Worm (Caenorhabditis elegans) whole organism, late embryonic: ENCODE data around the gene his-1.

ENCODE experiments used
- C38D4.7 ChIP-seq: fragments of 200-800 bp; sonication (Bioruptor generic); optimal IDR thresholded peaks from 2 replicates; lab custom pipeline; 2018; ENCODE audit warnings: mild to moderate bottlenecking, missing genetic modification characterization, moderate library complexity, missing compliant biosample characterization
- F13H6.1 ChIP-seq: sonication (generic microtip); optimal IDR thresholded peaks from 2 replicates; lab custom pipeline; 2016; ENCODE audit warnings: missing genetic modification characterization, missing compliant biosample characterization
- K02D7.2 ChIP-seq: sonication (generic microtip); optimal IDR thresholded peaks from 2 replicates; lab custom pipeline; 2017; ENCODE audit warnings: mild to moderate bottlenecking, missing genetic modification characterization, missing compliant biosample characterization
- K09A11.1 ChIP-seq: sonication (generic microtip); optimal IDR thresholded peaks from 2 replicates; lab custom pipeline; 2017; ENCODE audit warnings: antibody characterized with exemption, mild to moderate bottlenecking, missing genetic modification characterization, missing compliant biosample characterization; ENCODE audit not compliant: insufficient read depth
- Y22D7AL.16 ChIP-seq: sonication (generic microtip); optimal IDR thresholded peaks from 2 replicates; lab custom pipeline; 2016; ENCODE audit warnings: missing genetic modification characterization, missing compliant biosample characterization
- ceh-18 ChIP-seq: sonication (generic microtip); optimal IDR thresholded peaks from 2 replicates; lab custom pipeline; 2016; ENCODE audit warnings: missing genetic modification characterization, missing compliant biosample characterization
- ceh-19 ChIP-seq: fragments of 200-800 bp; sonication (Bioruptor generic); optimal IDR thresholded peaks from 2 replicates; lab custom pipeline; 2018; ENCODE audit warnings: mild to moderate bottlenecking, missing genetic modification characterization, missing compliant biosample characterization
- ceh-22 ChIP-seq: sonication (generic microtip); optimal IDR thresholded peaks from 2 replicates; lab custom pipeline; 2017; ENCODE audit warnings: missing biosample characterization, missing genetic modification characterization
- ceh-24 ChIP-seq: sonication (generic microtip); optimal IDR thresholded peaks from 2 replicates; lab custom pipeline; 2016; ENCODE audit warnings: mild to moderate bottlenecking, missing genetic modification characterization, missing compliant biosample characterization
- ceh-34 ChIP-seq: sonication (generic microtip); optimal IDR thresholded peaks from 2 replicates; lab custom pipeline; 2016; ENCODE audit warnings: mild to moderate bottlenecking, missing genetic modification characterization, missing compliant biosample characterization
- ceh-45 ChIP-seq: fragments of 200-800 bp; sonication (Bioruptor generic); IDR thresholded peaks from 2 replicates; pipeline ENCODE4 v1.3.6; 2022; ENCODE audit warnings: missing genetic modification reagents, missing genetic modification characterization, missing compliant biosample characterization
- ceh-48 ChIP-seq: sonication (generic microtip); optimal IDR thresholded peaks from 2 replicates; lab custom pipeline; 2016; ENCODE audit warnings: missing genetic modification characterization, inconsistent platforms, missing compliant biosample characterization
- ceh-9 ChIP-seq: sonication (generic microtip); optimal IDR thresholded peaks from 2 replicates; lab custom pipeline; 2016; ENCODE audit warnings: mild to moderate bottlenecking, missing genetic modification characterization, inconsistent platforms, missing compliant biosample characterization
- dve-1 ChIP-seq: sonication (generic microtip); optimal IDR thresholded peaks from 2 replicates; lab custom pipeline; 2017; ENCODE audit warnings: antibody characterized with exemption, mild to moderate bottlenecking, missing genetic modification characterization, missing compliant biosample characterization
- fkh-10 ChIP-seq: fragments of 150-350 bp; optimal IDR thresholded peaks from 2 replicates; lab custom pipeline; 2014; ENCODE audit warnings: missing biosample characterization, missing genetic modification reagents, missing genetic modification characterization
- gmeb-2 ChIP-seq: sonication (generic microtip); optimal IDR thresholded peaks from 2 replicates; lab custom pipeline; 2016; ENCODE audit warnings: missing genetic modification characterization, inconsistent platforms, missing compliant biosample characterization
- hlh-13 ChIP-seq: fragments of 200-800 bp; sonication (Bioruptor generic); optimal IDR thresholded peaks from 2 replicates; lab custom pipeline; 2018; ENCODE audit warnings: mild to moderate bottlenecking, missing genetic modification characterization, missing compliant biosample characterization
- hlh-6 ChIP-seq: sonication (generic microtip); optimal IDR thresholded peaks from 2 replicates; lab custom pipeline; 2016; ENCODE audit warnings: missing genotype, missing genetic modification characterization, missing compliant biosample characterization
- lin-11 ChIP-seq: fragments of 200-800 bp; sonication (Bioruptor generic); optimal IDR thresholded peaks from 2 replicates; lab custom pipeline; 2018; ENCODE audit warnings: mild to moderate bottlenecking, missing genetic modification characterization, missing compliant biosample characterization
- nfya-1 ChIP-seq: sonication (generic microtip); optimal IDR thresholded peaks from 2 replicates; lab custom pipeline; 2017; ENCODE audit warnings: missing genetic modification characterization, mild to moderate bottlenecking, missing compliant biosample characterization, antibody characterized with exemption, moderate library complexity
- nhr-232 ChIP-seq: sonication (generic microtip); optimal IDR thresholded peaks from 2 replicates; lab custom pipeline; 2016; ENCODE audit warnings: missing genetic modification characterization, missing compliant biosample characterization
- pha-2 ChIP-seq: sonication (generic microtip); optimal IDR thresholded peaks from 2 replicates; lab custom pipeline; 2017; ENCODE audit warnings: mild to moderate bottlenecking, missing genetic modification characterization, missing compliant biosample characterization
- pha-4 ChIP-seq: fragments of 150-350 bp; optimal IDR thresholded peaks from 2 replicates; lab custom pipeline; 2018; ENCODE audit warnings: missing biosample characterization, missing genetic modification reagents, missing genetic modification characterization
- pqm-1 ChIP-seq: sonication (generic microtip); optimal IDR thresholded peaks from 2 replicates; lab custom pipeline; 2016; ENCODE audit warnings: missing genetic modification characterization, missing compliant biosample characterization
- ref-2 ChIP-seq: sonication (generic microtip); optimal IDR thresholded peaks from 2 replicates; lab custom pipeline; 2016; ENCODE audit warnings: missing genetic modification characterization, missing compliant biosample characterization
- rnt-1 ChIP-seq: sonication (generic microtip); optimal IDR thresholded peaks from 2 replicates; lab custom pipeline; 2016; ENCODE audit warnings: missing genetic modification characterization, missing compliant biosample characterization
- sox-4 ChIP-seq: sonication (generic microtip); optimal IDR thresholded peaks from 2 replicates; lab custom pipeline; 2017; ENCODE audit warnings: mild to moderate bottlenecking, missing genetic modification characterization, inconsistent platforms, missing compliant biosample characterization
- tbx-7 ChIP-seq: sonication (generic microtip); optimal IDR thresholded peaks from 2 replicates; lab custom pipeline; 2016; ENCODE audit warnings: missing genotype, missing genetic modification characterization, missing compliant biosample characterization
- unc-3 ChIP-seq, 2 experiments: fragments of 200-800 bp in 1 of 2; sonication (Bioruptor generic) in 1 of 2; sonication (generic microtip) in 1 of 2; conservative IDR thresholded peaks in 1 of 2; optimal IDR thresholded peaks in 1 of 2; 2 replicates each; pipeline versions ENCODE4 v1.3.6 to Lab custom; 2016 to 2022; ENCODE audit warnings: missing compliant biosample characterization in 2 of 2, missing genetic modification characterization in 2 of 2, missing genetic modification reagents in 1 of 2
- unc-42 ChIP-seq: sonication (generic microtip); optimal IDR thresholded peaks from 2 replicates; lab custom pipeline; 2016; ENCODE audit warnings: missing genotype, missing genetic modification characterization, missing compliant biosample characterization
- unc-86 ChIP-seq: sonication (generic microtip); optimal IDR thresholded peaks from 2 replicates; lab custom pipeline; 2016; ENCODE audit warnings: missing genetic modification characterization, missing compliant biosample characterization
- zip-5 ChIP-seq: sonication (generic microtip); optimal IDR thresholded peaks from 2 replicates; lab custom pipeline; 2016; ENCODE audit warnings: missing genetic modification characterization, missing compliant biosample characterization
- ztf-16 ChIP-seq: sonication (generic microtip); optimal IDR thresholded peaks from 2 replicates; lab custom pipeline; 2017; ENCODE audit warnings: missing genetic modification characterization, missing compliant biosample characterization

his-1 gene

DNA sequence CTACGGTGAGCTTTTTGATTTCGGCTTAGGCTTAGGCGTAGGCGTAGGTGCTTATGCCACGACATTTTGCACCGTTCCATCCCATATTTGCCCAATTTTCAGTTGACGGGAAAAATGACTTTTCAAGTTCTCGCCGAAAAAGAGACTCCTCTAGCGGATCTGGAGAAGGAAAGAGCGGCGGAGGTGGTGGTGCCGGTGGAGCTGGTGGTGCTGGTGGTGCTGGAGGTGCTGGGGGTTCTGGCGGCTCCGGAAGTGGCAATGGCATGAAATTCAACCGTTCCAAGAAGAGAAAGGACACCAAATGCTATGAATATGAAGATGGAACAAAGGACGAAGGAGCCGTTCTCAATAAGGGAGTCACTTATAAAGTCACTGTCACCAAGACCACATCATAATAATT, 4.7 kb downstream of the his-1 start:
- TF ChIP-seq ceh-18 (tag; lab: Kevin White, UChicago): no peak
- TF ChIP-seq unc-86: no peak

DNA sequence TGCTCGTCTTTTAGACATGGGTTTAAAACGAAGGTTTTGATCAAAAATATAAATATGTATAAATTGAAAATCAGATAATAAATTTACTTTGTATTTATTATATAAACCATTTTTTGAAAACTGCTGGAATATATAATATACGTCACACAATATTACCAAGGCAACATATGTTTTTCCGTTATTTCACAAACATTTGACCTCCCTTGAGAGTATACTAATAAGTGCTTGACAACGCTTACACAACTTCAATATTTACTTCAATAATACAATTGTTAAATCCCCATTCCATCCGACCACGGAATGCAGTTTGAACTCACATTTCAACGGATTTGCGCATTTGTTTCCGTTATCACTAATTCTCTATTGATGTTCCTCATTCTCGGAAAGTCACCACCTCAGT, 5.2 kb downstream of the his-1 start, which contains the start of gene str-198:
TSS of gene str-198 (plus strand) at position 301 of the 400 bp plus-strand sequence.
- TF ChIP-seq ceh-24 (tag; lab: Kevin White, UChicago) (no peak), unc-3 (GFP tag; conservative IDR thresholded peaks at IDR 0.05; lab: Robert Waterston, UW) (no peak), unc-3 (tag; optimal IDR thresholded peaks at IDR 0.05; lab: Kevin White, UChicago) (no peak), K02D7.2 (tag; lab: Kevin White, UChicago) (no peak), rnt-1 (tag; lab: Kevin White, UChicago) (no peak), zip-5 (tag; lab: Kevin White, UChicago) (no peak), Y22D7AL.16 (tag; lab: Kevin White, UChicago) (no peak), pha-2 (tag; lab: Kevin White, UChicago) (no peak), ceh-22 (tag; lab: Kevin White, UChicago) (no peak)

DNA sequence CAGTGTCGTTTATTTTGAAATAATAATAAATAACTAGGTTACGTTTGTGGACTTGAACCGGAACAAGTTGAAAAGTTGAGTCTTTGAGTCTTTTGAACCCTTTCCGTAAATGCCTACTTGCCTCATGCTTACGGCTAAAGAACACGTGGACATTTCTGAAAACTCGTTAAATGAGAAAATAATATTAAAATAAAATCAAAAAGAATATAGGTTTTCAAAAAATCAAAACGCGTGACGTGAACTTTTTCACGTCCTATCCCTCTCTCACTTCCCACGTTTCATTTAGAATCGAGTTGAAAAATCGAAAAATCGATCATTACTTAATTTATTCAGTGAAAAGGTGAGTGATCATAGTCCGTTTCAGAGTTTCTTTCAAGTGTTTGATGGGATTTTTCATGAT, 6.9 kb downstream of the his-1 start, which contains the start of gene best-12:
TSS of gene best-12 (plus strand) at position 301 of the 400 bp plus-strand sequence.
- no peak for TF ChIP-seq ztf-16
- no peak for TF ChIP-seq ref-2 (tag; lab: Kevin White, UChicago)
- no peak for TF ChIP-seq unc-42 (tag; lab: Kevin White, UChicago)
- no peak for TF ChIP-seq tbx-7 (tag; lab: Kevin White, UChicago)
- TF ChIP-seq lin-11 (tag; lab: Kevin White, UChicago): no peak
- TF ChIP-seq ceh-34 (tag; lab: Kevin White, UChicago): no peak
- no peak for TF ChIP-seq pha-4 (tag; lab: Kevin White, UChicago)
- TF ChIP-seq, all 69 proteins: peak for 0

DNA sequence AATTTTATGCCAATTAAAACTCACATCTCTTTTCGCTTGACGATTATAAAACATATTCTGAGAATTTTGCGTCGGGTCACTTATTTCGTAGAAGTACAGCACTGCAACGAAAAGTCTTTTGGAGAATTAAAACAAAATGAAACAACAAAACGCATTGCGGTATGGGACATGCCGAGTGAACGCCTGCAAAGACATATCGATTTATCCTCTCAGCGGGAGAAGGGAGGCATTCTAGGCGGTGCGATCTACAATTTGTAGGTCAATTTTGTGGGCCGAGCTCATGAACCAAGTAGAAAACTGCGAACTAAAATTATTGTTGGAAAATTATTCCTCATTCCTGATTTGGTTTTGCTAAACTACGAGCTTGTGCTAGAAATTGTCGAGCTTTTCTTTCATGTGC, 11.1 kb downstream of the his-1 start, which contains the start of gene F14H3.3:
TSS of gene F14H3.3 (minus strand) at position 101 of the 400 bp plus-strand sequence.
- no peak for TF ChIP-seq ref-2 (tag; lab: Kevin White, UChicago)
- TF ChIP-seq C38D4.7: no peak
- TF ChIP-seq nfya-1: no peak
- no peak for TF ChIP-seq pqm-1
- no peak for TF ChIP-seq gmeb-2 (tag; lab: Kevin White, UChicago)
- no peak for TF ChIP-seq hlh-6 (tag; lab: Kevin White, UChicago)
- no peak for TF ChIP-seq F13H6.1
- TF ChIP-seq unc-86: no peak
- TF ChIP-seq ceh-45: no peak
- TF ChIP-seq pha-2 (tag; lab: Kevin White, UChicago): no peak
- TF ChIP-seq ceh-9: no peak
- no peak for TF ChIP-seq ztf-16
- TF ChIP-seq ceh-48 (tag; lab: Kevin White, UChicago): no peak
- no peak for TF ChIP-seq ceh-19
- no peak for TF ChIP-seq fkh-10 (GFP tag; lab: Kevin White, UChicago)
- TF ChIP-seq hlh-13 (GFP tag; lab: Kevin White, UChicago): no peak
- no peak for TF ChIP-seq K09A11.1
- no peak for TF ChIP-seq sox-4
- no peak for TF ChIP-seq dve-1 (tag; lab: Kevin White, UChicago)
- no peak for TF ChIP-seq ceh-34 (tag; lab: Kevin White, UChicago)

DNA sequence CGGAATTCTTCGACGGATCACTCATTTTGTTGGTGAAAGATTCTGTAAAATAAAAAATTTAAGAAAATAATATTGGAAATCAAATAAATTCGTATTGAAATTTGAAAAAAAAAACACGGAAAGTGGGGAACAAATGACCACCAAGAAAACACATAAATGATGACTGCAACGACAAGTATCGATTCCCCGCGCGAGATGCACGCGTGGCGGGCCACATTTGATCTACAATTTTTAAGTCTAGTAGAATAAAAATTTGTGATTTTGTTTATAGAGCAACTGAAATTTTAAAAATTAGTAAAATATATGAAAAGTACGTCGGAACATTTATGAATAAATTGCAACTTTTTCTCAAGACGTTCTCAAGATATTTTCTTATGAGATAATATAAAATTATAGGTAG, 12.7 kb downstream of the his-1 start, which contains the start of gene F14H3.4:
TSS of gene F14H3.4 (minus strand) at position 42 of the 400 bp plus-strand sequence.
- TF ChIP-seq nhr-232 (tag; lab: Kevin White, UChicago): no peak
